Worm (Caenorhabditis elegans) whole organism, L1 larva: ENCODE results near the gene suca-1.

Experiments
- alr-1 ChIP-seq: fragments of 200-800 bp; sonication (Bioruptor generic); optimal IDR thresholded peaks from 2 replicates; lab custom pipeline; 2018; ENCODE audit warnings: borderline replicate concordance, mild to moderate bottlenecking, missing genetic modification characterization, missing compliant biosample characterization
- dpl-1 ChIP-seq, 3 experiments: fragments of 150-350 bp in 2 of 3; sonication (generic microtip) in 1 of 3; optimal IDR thresholded peaks; 2 replicates each; lab custom pipeline; 2014 to 2017; ENCODE audit warnings: missing biosample characterization in 3 of 3, missing genetic modification characterization in 3 of 3, missing genetic modification reagents in 3 of 3
- efl-1 ChIP-seq, 4 experiments: fragments of 150-350 bp; optimal IDR thresholded peaks in 3 of 4; peaks in 1 of 4; 1 replicate in 1 of 4; 2 replicates in 3 of 4; lab custom pipeline; 2014; ENCODE audit warnings: missing biosample characterization in 2 of 4, missing genetic modification characterization in 2 of 4, missing genetic modification reagents in 2 of 4
- egl-13 ChIP-seq: sonication (generic microtip); optimal IDR thresholded peaks from 2 replicates; lab custom pipeline; 2016; ENCODE audit warnings: missing genotype, missing genetic modification reagents, missing genetic modification characterization, missing compliant biosample characterization
- elt-3 ChIP-seq, 6 experiments: fragments of 150-350 bp in 1 of 6; sonication (generic microtip); optimal IDR thresholded peaks; 2 replicates each; lab custom pipeline; 2017 to 2018; ENCODE audit warnings: missing biosample characterization in 6 of 6, missing genetic modification characterization in 6 of 6, inconsistent platforms in 1 of 6
- lin-15B ChIP-seq: fragments of 150-350 bp; sonication (generic microtip); optimal IDR thresholded peaks from 3 replicates; lab custom pipeline; 2014; ENCODE audit warnings: missing biosample characterization, missing genetic modification characterization
- lsy-2 ChIP-seq, 2 experiments: fragments of 150-350 bp; optimal IDR thresholded peaks; 2 replicates each; lab custom pipeline; 2014; ENCODE audit warnings: missing biosample characterization in 2 of 2, missing genetic modification characterization in 2 of 2
- mef-2 ChIP-seq: fragments of 150-350 bp; optimal IDR thresholded peaks from 2 replicates; lab custom pipeline; 2014; ENCODE audit warnings: missing biosample characterization, missing genetic modification characterization
- nhr-12 ChIP-seq: sonication (generic microtip); optimal IDR thresholded peaks from 2 replicates; lab custom pipeline; 2017; ENCODE audit warnings: missing biosample characterization, missing genetic modification characterization
- sptf-1 ChIP-seq: fragments of 150-350 bp; optimal IDR thresholded peaks from 2 replicates; lab custom pipeline; 2014; ENCODE audit warnings: missing biosample characterization, missing genetic modification characterization

ce11 chrX:10916194-10916593, 16.3 kb upstream of the suca-1 start:
- TF ChIP-seq lin-15B (no peak), nhr-12 (no peak), mef-2 (tag; lab: Kevin White, UChicago) (no peak), alr-1 (tag; lab: Kevin White, UChicago) (no peak), dpl-1 (GFP tag; optimal IDR thresholded peaks at IDR 0.05; lab: Kevin White, UChicago) (no peak), egl-13 (no peak), lsy-2 (tag; optimal IDR thresholded peaks at IDR 0.05; lab: Kevin White, UChicago) (no peak), efl-1 (optimal IDR thresholded peaks at IDR 0.05; lab: Kevin White, UChicago) (no peak), efl-1 (GFP tag; optimal IDR thresholded peaks at IDR 0.05 in 1 of 2; lab: Kevin White, UChicago) (no peak), elt-3 (tag; optimal IDR thresholded peaks at IDR 0.05; lab: Kevin White, UChicago) (no peak), sptf-1 (tag; lab: Kevin White, UChicago) (no peak)
